Fruit fly (Drosophila melanogaster) whole organism, embryonic: ENCODE data around the gene Cpr31A.

Experiments
- ATbp ChIP-seq: fragments of 200-800 bp; sonication (Bioruptor generic); optimal IDR thresholded peaks from 2 replicates; lab custom pipeline; 2017; ENCODE audit warnings: missing biosample characterization, mild to moderate bottlenecking, missing genetic modification characterization, missing genetic modification reagents
- BEAF-32 ChIP-seq: fragments of 200-800 bp; sonication (Bioruptor generic); optimal IDR thresholded peaks from 3 replicates; lab custom pipeline; 2017; ENCODE audit warnings: missing biosample characterization, missing genetic modification characterization, mild to moderate bottlenecking, moderate library complexity, missing genetic modification reagents
- CG10431 ChIP-seq: fragments of 200-800 bp; sonication (Bioruptor generic); optimal IDR thresholded peaks from 3 replicates; lab custom pipeline; 2018; ENCODE audit warnings: missing biosample characterization, mild to moderate bottlenecking, missing genetic modification characterization
- CG10979 ChIP-seq: fragments of 200-800 bp; sonication (Bioruptor generic); optimal IDR thresholded peaks from 2 replicates; lab custom pipeline; 2018; ENCODE audit warnings: missing biosample characterization, mild to moderate bottlenecking, missing genetic modification characterization, moderate library complexity
- CG11723 ChIP-seq: fragments of 200-800 bp; sonication (Bioruptor generic); optimal IDR thresholded peaks from 2 replicates; lab custom pipeline; 2017; ENCODE audit warnings: missing biosample characterization, mild to moderate bottlenecking, missing genetic modification characterization
- CG13775 ChIP-seq: fragments of 200-800 bp; sonication (Bioruptor generic); optimal IDR thresholded peaks from 3 replicates; lab custom pipeline; 2017; ENCODE audit warnings: missing biosample characterization, mild to moderate bottlenecking, missing genetic modification characterization
- CG13894 ChIP-seq: fragments of 200-800 bp; sonication (Bioruptor generic); optimal IDR thresholded peaks from 3 replicates; lab custom pipeline; 2018; ENCODE audit warnings: missing biosample characterization, mild to moderate bottlenecking, missing genetic modification characterization, moderate library complexity
- CG14710 ChIP-seq: fragments of 200-800 bp; sonication (Bioruptor generic); optimal IDR thresholded peaks from 3 replicates; lab custom pipeline; 2019; ENCODE audit warnings: missing biosample characterization, mild to moderate bottlenecking, missing genetic modification characterization, moderate library complexity
- CG1603 ChIP-seq: fragments of 200-800 bp; sonication (Bioruptor generic); optimal IDR thresholded peaks from 2 replicates; lab custom pipeline; 2019; ENCODE audit warnings: missing biosample characterization, mild to moderate bottlenecking, missing genetic modification characterization, moderate library complexity
- CG16815 ChIP-seq: fragments of 200-800 bp; sonication (Bioruptor generic); optimal IDR thresholded peaks from 3 replicates; lab custom pipeline; 2017; ENCODE audit warnings: missing biosample characterization, mild to moderate bottlenecking, missing genetic modification characterization
- CG17802 ChIP-seq: fragments of 200-800 bp; sonication (Bioruptor generic); optimal IDR thresholded peaks from 2 replicates; lab custom pipeline; 2018; ENCODE audit warnings: missing biosample characterization, mild to moderate bottlenecking, missing genetic modification characterization, moderate library complexity
- CG2678 ChIP-seq: fragments of 200-800 bp; sonication (Bioruptor generic); optimal IDR thresholded peaks from 3 replicates; lab custom pipeline; 2019; ENCODE audit warnings: missing biosample characterization, mild to moderate bottlenecking, missing genetic modification characterization, moderate library complexity
- CG31365 ChIP-seq: fragments of 200-800 bp; sonication (Bioruptor generic); optimal IDR thresholded peaks from 2 replicates; lab custom pipeline; 2018; ENCODE audit warnings: missing biosample characterization, mild to moderate bottlenecking, missing genetic modification characterization
- CG32772 ChIP-seq: fragments of 200-800 bp; sonication (Bioruptor generic); IDR thresholded peaks from 2 replicates; pipeline ENCODE4 v1.3.6; 2022; ENCODE audit warnings: missing biosample characterization, missing genetic modification characterization
- CG34376 ChIP-seq: fragments of 200-800 bp; sonication (Bioruptor generic); optimal IDR thresholded peaks from 2 replicates; lab custom pipeline; 2018; ENCODE audit warnings: missing biosample characterization, mild to moderate bottlenecking, missing genetic modification characterization
- CG42726 ChIP-seq: fragments of 200-800 bp; sonication (Bioruptor generic); IDR thresholded peaks from 2 replicates; pipeline ENCODE4 v1.3.6; 2022; ENCODE audit warnings: missing biosample characterization, missing genetic modification characterization; ENCODE audit not compliant: partially characterized antibody
- CG6254 ChIP-seq: fragments of 200-800 bp; sonication (Bioruptor generic); optimal IDR thresholded peaks from 3 replicates; lab custom pipeline; 2017; ENCODE audit warnings: mild to moderate bottlenecking, missing biosample characterization, missing genetic modification reagents, missing genetic modification characterization
- CG6272 ChIP-seq: fragments of 200-800 bp; sonication (Bioruptor generic); IDR thresholded peaks from 2 replicates; pipeline ENCODE4 v1.3.6; 2022; ENCODE audit warnings: missing biosample characterization, missing genetic modification characterization
- CG9797 ChIP-seq: fragments of 200-800 bp; sonication (Bioruptor generic); optimal IDR thresholded peaks from 3 replicates; lab custom pipeline; 2018; ENCODE audit warnings: missing biosample characterization, mild to moderate bottlenecking, missing genetic modification characterization
- CkIIα-i1 ChIP-seq: fragments of 200-800 bp; sonication (Bioruptor generic); IDR thresholded peaks from 2 replicates; pipeline ENCODE4 v1.3.6; 2022; ENCODE audit warnings: missing biosample characterization, missing genetic modification characterization
- Fer2 ChIP-seq: fragments of 200-800 bp; sonication (Bioruptor generic); optimal IDR thresholded peaks from 2 replicates; lab custom pipeline; 2018; ENCODE audit warnings: missing biosample characterization, mild to moderate bottlenecking, missing genetic modification characterization, moderate library complexity
- H15 ChIP-seq: fragments of 200-800 bp; sonication (Bioruptor generic); IDR thresholded peaks from 3 replicates; pipeline ENCODE4 v1.3.6; 2022; ENCODE audit warnings: missing biosample characterization, missing genetic modification characterization
- HHEX ChIP-seq: fragments of 200-800 bp; sonication (Bioruptor generic); optimal IDR thresholded peaks from 3 replicates; lab custom pipeline; 2017; ENCODE audit warnings: missing biosample characterization, mild to moderate bottlenecking, missing genetic modification characterization, missing genetic modification reagents
- HLH54F ChIP-seq: fragments of 200-800 bp; sonication (Bioruptor generic); optimal IDR thresholded peaks from 3 replicates; lab custom pipeline; 2016; ENCODE audit warnings: missing biosample characterization, missing genetic modification characterization
- Mad ChIP-seq: fragments of 200-800 bp; sonication (Bioruptor generic); optimal IDR thresholded peaks from 2 replicates; lab custom pipeline; 2016; ENCODE audit warnings: missing biosample characterization, missing genetic modification characterization
- Med ChIP-seq: fragments of 200-800 bp; sonication (Bioruptor generic); peaks from one replicate; lab custom pipeline; 2016; ENCODE audit warnings: missing biosample characterization, missing genetic modification characterization, mild to moderate bottlenecking, inconsistent platforms, moderate library complexity
- Myb ChIP-seq: fragments of 200-800 bp; sonication (Bioruptor generic); optimal IDR thresholded peaks from 2 replicates; lab custom pipeline; 2016; ENCODE audit warnings: missing biosample characterization, missing genetic modification characterization
- Nf-YB ChIP-seq: fragments of 200-800 bp; sonication (Bioruptor generic); optimal IDR thresholded peaks from 3 replicates; lab custom pipeline; 2019; ENCODE audit warnings: missing biosample characterization, mild to moderate bottlenecking, missing genetic modification characterization, moderate library complexity
- PHDP ChIP-seq: fragments of 200-800 bp; sonication (Bioruptor generic); optimal IDR thresholded peaks from 3 replicates; lab custom pipeline; 2018; ENCODE audit warnings: missing biosample characterization, mild to moderate bottlenecking, missing genetic modification characterization, moderate library complexity
- Poxn ChIP-seq: fragments of 200-800 bp; sonication (Bioruptor generic); IDR thresholded peaks from 2 replicates; pipeline ENCODE4 v1.3.6; 2022; ENCODE audit warnings: missing biosample characterization, missing genetic modification characterization
- Ptx1 ChIP-seq: fragments of 200-800 bp; sonication (Bioruptor generic); IDR thresholded peaks from 2 replicates; pipeline ENCODE4 v1.3.6; 2022; ENCODE audit warnings: missing biosample characterization, missing genetic modification characterization
- Vsx1 ChIP-seq: fragments of 200-800 bp; sonication (Bioruptor generic); optimal IDR thresholded peaks from 2 replicates; lab custom pipeline; 2017; ENCODE audit warnings: missing biosample characterization, mild to moderate bottlenecking, missing genetic modification characterization, missing genetic modification reagents
- amos ChIP-seq: fragments of 200-800 bp; sonication (Bioruptor generic); IDR thresholded peaks from 2 replicates; pipeline ENCODE4 v1.3.6; 2022; ENCODE audit warnings: missing biosample characterization, missing genetic modification characterization; ENCODE audit not compliant: partially characterized antibody
- ato ChIP-seq: fragments of 200-800 bp; sonication (Bioruptor generic); IDR thresholded peaks from 2 replicates; pipeline ENCODE4 v1.3.6; 2022; ENCODE audit warnings: missing biosample characterization, missing genetic modification characterization; ENCODE audit not compliant: partially characterized antibody
- emc ChIP-seq: fragments of 200-800 bp; sonication (Bioruptor generic); optimal IDR thresholded peaks from 2 replicates; lab custom pipeline; 2016; ENCODE audit warnings: missing biosample characterization, missing genetic modification characterization
- en ChIP-seq: fragments of 200-800 bp; sonication (Bioruptor generic); optimal IDR thresholded peaks from 2 replicates; lab custom pipeline; 2016; ENCODE audit warnings: missing biosample characterization, missing genetic modification characterization
- grn ChIP-seq: fragments of 200-800 bp; sonication (Bioruptor generic); optimal IDR thresholded peaks from 3 replicates; lab custom pipeline; 2017; ENCODE audit warnings: missing biosample characterization, missing genetic modification characterization
- hb ChIP-seq: fragments of 200-800 bp; sonication (Bioruptor generic); IDR thresholded peaks from 3 replicates; pipeline ENCODE4 v1.3.6; 2022; ENCODE audit warnings: missing biosample characterization, missing genetic modification characterization; ENCODE audit not compliant: partially characterized antibody
- inv ChIP-seq: fragments of 200-800 bp; sonication (Bioruptor generic); IDR thresholded peaks from 2 replicates; pipeline ENCODE4 v1.3.6; 2022; ENCODE audit warnings: missing biosample characterization, missing genetic modification characterization; ENCODE audit not compliant: partially characterized antibody
- nerfin-2 ChIP-seq: fragments of 200-800 bp; sonication (Bioruptor generic); IDR thresholded peaks from 2 replicates; pipeline ENCODE4 v1.3.6; 2022; ENCODE audit warnings: missing biosample characterization, missing genetic modification characterization; ENCODE audit not compliant: partially characterized antibody
- peb ChIP-seq: fragments of 200-800 bp; sonication (Bioruptor generic); IDR thresholded peaks from 2 replicates; pipeline ENCODE4 v1.3.6; 2022; ENCODE audit warnings: missing biosample characterization, missing genetic modification characterization
- pros ChIP-seq: fragments of 200-800 bp; sonication (Bioruptor generic); optimal IDR thresholded peaks from 3 replicates; lab custom pipeline; 2019; ENCODE audit warnings: missing biosample characterization, mild to moderate bottlenecking, missing genetic modification characterization, moderate library complexity
- sc ChIP-seq, 3 experiments: fragments of >200 bp in 2 of 3; fragments of 200-800 bp in 1 of 3; sonication (Bioruptor generic) in 1 of 3; optimal IDR thresholded peaks; 2 replicates in 2 of 3; 3 replicates in 1 of 3; lab custom pipeline; 2017; ENCODE audit warnings: mild to moderate bottlenecking in 1 of 3, missing biosample characterization in 1 of 3, missing genetic modification characterization in 1 of 3, missing genetic modification reagents in 1 of 3
- scrt ChIP-seq: fragments of 200-800 bp; sonication (Bioruptor generic); optimal IDR thresholded peaks from 2 replicates; lab custom pipeline; 2018; ENCODE audit warnings: missing biosample characterization, mild to moderate bottlenecking, missing genetic modification characterization, moderate library complexity
- slbo ChIP-seq: fragments of 200-800 bp; sonication (Bioruptor generic); IDR thresholded peaks from 2 replicates; pipeline ENCODE4 v1.3.6; 2022; ENCODE audit warnings: missing biosample characterization, missing genetic modification characterization
- sna ChIP-seq: fragments of 200-800 bp; sonication (Bioruptor generic); IDR thresholded peaks from 2 replicates; pipeline ENCODE4 v1.3.6; 2022; ENCODE audit warnings: missing biosample characterization, missing genetic modification characterization; ENCODE audit not compliant: partially characterized antibody
- stc ChIP-seq: fragments of 200-800 bp; sonication (Bioruptor generic); IDR thresholded peaks from 2 replicates; pipeline ENCODE4 v1.3.6; 2022; ENCODE audit warnings: missing biosample characterization, missing genetic modification characterization
- tna ChIP-seq: fragments of 200-800 bp; sonication (Bioruptor generic); IDR thresholded peaks from 2 replicates; pipeline ENCODE4 v1.3.6; 2022; ENCODE audit warnings: missing biosample characterization, missing genetic modification characterization; ENCODE audit not compliant: partially characterized antibody
- twi ChIP-seq: fragments of 200-800 bp; optimal IDR thresholded peaks from 2 replicates; lab custom pipeline; 2019; ENCODE audit warnings: missing biosample characterization, mild to moderate bottlenecking, missing genetic modification characterization, moderate library complexity

The Cpr31A gene

DNA sequence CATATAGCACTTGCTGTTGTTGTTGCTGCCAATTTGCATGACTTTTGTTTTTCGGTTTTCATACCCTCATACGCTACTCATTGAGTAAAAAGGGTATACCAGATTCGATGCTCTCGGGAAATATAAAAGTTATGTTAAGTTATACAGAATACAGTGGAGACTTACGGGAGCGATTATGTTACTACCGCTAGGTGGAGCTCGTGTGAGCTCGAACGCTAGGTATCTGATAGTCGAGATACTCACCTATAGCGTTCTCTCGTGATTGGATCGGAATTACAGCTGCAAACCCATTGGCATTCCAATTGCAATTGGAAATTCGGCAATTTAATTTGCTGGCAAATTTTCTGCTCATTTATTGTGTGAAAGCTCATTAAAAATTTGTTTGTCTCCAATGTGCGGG, 20.6 kb upstream of the Cpr31A start (continued):
- TF ChIP-seq Ptx1 (GFP tag; lab: Robert Waterston, UW) (no peak), Mad (GFP tag; lab: Kevin White, UChicago) (no peak), CG10979 (no peak), Med (GFP tag; lab: Kevin White, UChicago) (no peak), Vsx1 (no peak), CG13894 (tag; lab: Kevin White, UChicago) (no peak), HHEX (no peak), Myb (GFP tag; lab: Kevin White, UChicago) (no peak), ATbp (no peak), CG17802 (no peak), CG34376 (GFP tag; lab: Kevin White, UChicago) (no peak), CG10431 (GFP tag; lab: Kevin White, UChicago) (no peak), H15 (GFP tag; lab: Robert Waterston, UW) (0 out of 3 replicates have a peak, but pooled peaks have one; percentile 32), sna (no peak), CG42726 (no peak), peb (GFP tag; lab: Robert Waterston, UW) (no peak), CG6254 (GFP tag; lab: Kevin White, UChicago) (no peak), Poxn (GFP tag; lab: Robert Waterston, UW) (no peak), HLH54F (GFP tag; lab: Kevin White, UChicago) (no peak), CG6272 (GFP tag; lab: Robert Waterston, UW) (no peak), tna (GFP tag; lab: Robert Waterston, UW) (peak; percentile 95), grn (GFP tag; lab: Kevin White, UChicago) (no peak), CG2678 (tag; lab: Kevin White, UChicago) (no peak), nerfin-2 (GFP tag; lab: Robert Waterston, UW) (peak; percentile 95), CG11723 (GFP tag; lab: Kevin White, UChicago) (no peak), scrt (GFP tag; lab: Kevin White, UChicago) (no peak), CG9797 (GFP tag; lab: Kevin White, UChicago) (no peak), CG16815 (GFP tag; lab: Kevin White, UChicago) (no peak), stc (GFP tag; lab: Robert Waterston, UW) (no peak), sc (optimal IDR thresholded peaks at IDR 0.05; lab: Kevin White, UChicago) (no peak), sc (GFP tag; optimal IDR thresholded peaks at IDR 0.05; lab: Kevin White, UChicago) (no peak), CG1603 (tag; lab: Kevin White, UChicago) (peak; percentile 7), PHDP (no peak), twi (tag; lab: Kevin White, UChicago) (no peak), en (GFP tag; lab: Kevin White, UChicago) (no peak), pros (no peak), Nf-YB (no peak), BEAF-32 (GFP tag; lab: Kevin White, UChicago) (no peak), CG13775 (no peak), CG31365 (tag; lab: Kevin White, UChicago) (no peak), slbo (GFP tag; lab: Robert Waterston, UW) (no peak), amos (GFP tag; lab: Robert Waterston, UW) (0 out of 2 replicates have a peak, but pooled peaks have one; percentile 20), CG14710 (no peak), hb (peak; percentile 81), Fer2 (tag; lab: Kevin White, UChicago) (no peak), inv (GFP tag; lab: Robert Waterston, UW) (peak; percentile 20; the same call in 1 of the 2 replicates), emc (GFP tag; lab: Kevin White, UChicago) (no peak), CkIIα-i1 (no peak), ato (GFP tag; lab: Robert Waterston, UW) (peak; percentile 81), CG32772 (GFP tag; lab: Robert Waterston, UW) (0 out of 2 replicates have a peak, but pooled peaks have one; percentile 9)
